Worm (Caenorhabditis elegans) whole organism, L3 larva: ENCODE data around the gene C33A12.4.

Experiments used
- ZK546.5 ChIP-seq: sonication (generic microtip); optimal IDR thresholded peaks from 2 replicates; lab custom pipeline; 2017; ENCODE audit warnings: missing biosample characterization, missing genetic modification characterization
- aly-2 ChIP-seq: fragments of 150-350 bp; optimal IDR thresholded peaks from 2 replicates; lab custom pipeline; 2014; ENCODE audit warnings: missing biosample characterization, missing genetic modification characterization
- ama-1 ChIP-seq: fragments of 150-350 bp; optimal IDR thresholded peaks from 2 replicates; lab custom pipeline; 2018
- ceh-16 ChIP-seq: sonication (generic microtip); optimal IDR thresholded peaks from 2 replicates; lab custom pipeline; 2017; ENCODE audit warnings: missing biosample characterization, missing genetic modification characterization
- ceh-28 ChIP-seq: fragments of 150-350 bp; optimal IDR thresholded peaks from 2 replicates; lab custom pipeline; 2014; ENCODE audit warnings: missing biosample characterization, missing genetic modification reagents, missing genetic modification characterization
- ceh-9 ChIP-seq: sonication (generic microtip); optimal IDR thresholded peaks from 2 replicates; lab custom pipeline; 2018; ENCODE audit warnings: missing biosample characterization, missing genetic modification characterization
- daf-12 ChIP-seq: fragments of 150-350 bp; optimal IDR thresholded peaks from 2 replicates; lab custom pipeline; 2014; ENCODE audit warnings: missing biosample characterization, missing genetic modification reagents, missing genetic modification characterization
- elt-1 ChIP-seq: fragments of 150-350 bp; optimal IDR thresholded peaks from 2 replicates; lab custom pipeline; 2014; ENCODE audit warnings: missing biosample characterization, missing genetic modification characterization
- elt-2 ChIP-seq: sonication (generic microtip); optimal IDR thresholded peaks from 2 replicates; lab custom pipeline; 2016; ENCODE audit warnings: missing genetic modification reagents, mild to moderate bottlenecking, missing genetic modification characterization, missing compliant biosample characterization
- elt-3 ChIP-seq, 3 experiments: fragments of 150-350 bp in 1 of 3; sonication (generic microtip) in 2 of 3; optimal IDR thresholded peaks; 2 replicates in 2 of 3; 4 replicates in 1 of 3; lab custom pipeline; 2014 to 2017; ENCODE audit warnings: missing biosample characterization in 3 of 3, missing genetic modification characterization in 3 of 3
- eor-1 ChIP-seq, 2 experiments: fragments of 150-350 bp; optimal IDR thresholded peaks; 2 replicates each; lab custom pipeline; 2014 to 2018; ENCODE audit warnings: missing biosample characterization in 2 of 2, missing genetic modification characterization in 2 of 2
- fkh-10 ChIP-seq: sonication (generic microtip); optimal IDR thresholded peaks from 2 replicates; lab custom pipeline; 2017; ENCODE audit warnings: missing biosample characterization, missing genetic modification reagents, missing genetic modification characterization
- fkh-2 ChIP-seq: fragments of 150-350 bp; optimal IDR thresholded peaks from 2 replicates; lab custom pipeline; 2014; ENCODE audit warnings: missing biosample characterization, missing genetic modification reagents, missing genetic modification characterization
- fos-1 ChIP-seq: fragments of 150-350 bp; optimal IDR thresholded peaks from 2 replicates; lab custom pipeline; 2014; ENCODE audit warnings: missing biosample characterization, missing genetic modification characterization
- jun-1 ChIP-seq: fragments of 150-350 bp; optimal IDR thresholded peaks from 2 replicates; lab custom pipeline; 2014; ENCODE audit warnings: missing biosample characterization, missing genetic modification reagents, missing genetic modification characterization
- lin-15B ChIP-seq: fragments of 150-350 bp; optimal IDR thresholded peaks from 2 replicates; lab custom pipeline; 2014; ENCODE audit warnings: missing biosample characterization, missing genetic modification characterization
- lin-39 ChIP-seq: fragments of 150-350 bp; optimal IDR thresholded peaks from 2 replicates; lab custom pipeline; 2018; ENCODE audit warnings: missing biosample characterization, missing genetic modification reagents, missing genetic modification characterization
- lsy-12 ChIP-seq: sonication (generic microtip); optimal IDR thresholded peaks from 2 replicates; lab custom pipeline; 2016; ENCODE audit warnings: mild to moderate bottlenecking, missing genetic modification characterization, missing compliant biosample characterization
- mdl-1 ChIP-seq: fragments of 150-350 bp; optimal IDR thresholded peaks from 2 replicates; lab custom pipeline; 2014; ENCODE audit warnings: missing biosample characterization, missing genetic modification characterization
- mml-1 ChIP-seq: fragments of 150-350 bp; sonication (generic microtip); optimal IDR thresholded peaks from 3 replicates; lab custom pipeline; 2014; ENCODE audit warnings: missing biosample characterization, missing genetic modification characterization
- nfya-1 ChIP-seq: sonication (generic microtip); optimal IDR thresholded peaks from 2 replicates; lab custom pipeline; 2017; ENCODE audit warnings: missing genetic modification characterization, mild to moderate bottlenecking, missing compliant biosample characterization, antibody characterized with exemption, moderate library complexity; ENCODE audit not compliant: insufficient read depth
- nhr-11 ChIP-seq: fragments of 150-350 bp; optimal IDR thresholded peaks from 2 replicates; lab custom pipeline; 2014; ENCODE audit warnings: missing biosample characterization, missing genetic modification characterization
- nhr-12 ChIP-seq: fragments of 150-350 bp; optimal IDR thresholded peaks from 2 replicates; lab custom pipeline; 2014; ENCODE audit warnings: missing biosample characterization, missing genetic modification characterization
- nhr-23 ChIP-seq: fragments of 150-350 bp; optimal IDR thresholded peaks from 2 replicates; lab custom pipeline; 2014; ENCODE audit warnings: missing biosample characterization, missing genetic modification reagents, missing genetic modification characterization
- nhr-25 ChIP-seq: sonication (generic microtip); optimal IDR thresholded peaks from 2 replicates; lab custom pipeline; 2017; ENCODE audit warnings: missing biosample characterization, missing genetic modification characterization
- nhr-28 ChIP-seq: fragments of 150-350 bp; optimal IDR thresholded peaks from 2 replicates; lab custom pipeline; 2014; ENCODE audit warnings: missing biosample characterization, missing genetic modification characterization
- nhr-43 ChIP-seq: sonication (generic microtip); optimal IDR thresholded peaks from 2 replicates; lab custom pipeline; 2016; ENCODE audit warnings: mild to moderate bottlenecking, missing genetic modification characterization, missing compliant biosample characterization; ENCODE audit not compliant: poor library complexity, severe bottlenecking
- nhr-67 ChIP-seq: fragments of 150-350 bp; optimal IDR thresholded peaks from 2 replicates; lab custom pipeline; 2014; ENCODE audit warnings: missing biosample characterization, missing genetic modification characterization
- nhr-76 ChIP-seq: fragments of 150-350 bp; sonication (generic microtip); optimal IDR thresholded peaks from 5 replicates; lab custom pipeline; 2014; ENCODE audit warnings: missing biosample characterization, missing genetic modification characterization
- nhr-77 ChIP-seq: fragments of 150-350 bp; optimal IDR thresholded peaks from 2 replicates; lab custom pipeline; 2014; ENCODE audit warnings: missing biosample characterization, missing genetic modification characterization
- pha-4 ChIP-seq: fragments of 150-350 bp; optimal IDR thresholded peaks from 2 replicates; lab custom pipeline; 2014; ENCODE audit warnings: missing biosample characterization, missing genetic modification reagents, missing genetic modification characterization
- pqm-1 ChIP-seq: fragments of 150-350 bp; optimal IDR thresholded peaks from 2 replicates; lab custom pipeline; 2017; ENCODE audit warnings: missing biosample characterization, missing genetic modification characterization, inconsistent platforms
- sea-2 ChIP-seq: fragments of 150-350 bp; sonication (generic microtip); optimal IDR thresholded peaks from 4 replicates; lab custom pipeline; 2014; ENCODE audit warnings: missing biosample characterization, missing genetic modification reagents, missing genetic modification characterization
- skn-1 ChIP-seq: fragments of 150-350 bp; optimal IDR thresholded peaks from 2 replicates; lab custom pipeline; 2014; ENCODE audit warnings: missing biosample characterization, missing genetic modification characterization
- snpc-4 ChIP-seq: fragments of 150-350 bp; optimal IDR thresholded peaks from 2 replicates; lab custom pipeline; 2014; ENCODE audit warnings: missing biosample characterization, missing genetic modification characterization
- tbx-2 ChIP-seq: sonication (generic microtip); optimal IDR thresholded peaks from 2 replicates; lab custom pipeline; 2016; ENCODE audit warnings: mild to moderate bottlenecking, missing genetic modification characterization, missing compliant biosample characterization
- unc-39 ChIP-seq: sonication (generic microtip); optimal IDR thresholded peaks from 4 replicates; lab custom pipeline; 2017; ENCODE audit warnings: missing biosample characterization, missing genetic modification characterization
- unc-62 ChIP-seq: fragments of 150-350 bp; sonication (generic microtip); optimal IDR thresholded peaks from 4 replicates; lab custom pipeline; 2014; ENCODE audit warnings: missing biosample characterization, missing genetic modification reagents, missing genetic modification characterization
- zag-1 ChIP-seq: fragments of 150-350 bp; optimal IDR thresholded peaks from 2 replicates; lab custom pipeline; 2014; ENCODE audit warnings: missing biosample characterization, missing genetic modification characterization
- ztf-11 ChIP-seq: fragments of 150-350 bp; optimal IDR thresholded peaks from 2 replicates; lab custom pipeline; 2014; ENCODE audit warnings: missing biosample characterization, missing genetic modification characterization
- ztf-4 ChIP-seq: fragments of 150-350 bp; optimal IDR thresholded peaks from 2 replicates; lab custom pipeline; 2014; ENCODE audit warnings: missing biosample characterization, missing genetic modification characterization

The C33A12.4 gene

ce11 chrIV:9490320-9490719 lies 20.0 kb downstream of the C33A12.4 start, which contains the start of gene sru-6:
Gene sru-6 (plus strand): TSS chrIV:9490620.
- no peak for TF ChIP-seq mml-1 (tag; lab: Kevin White, UChicago)
- TF ChIP-seq nhr-76 (tag; lab: Kevin White, UChicago): no peak
- no peak for TF ChIP-seq unc-39 (tag; lab: Kevin White, UChicago)
- TF ChIP-seq daf-12: no peak
- no peak for TF ChIP-seq ama-1 (lab: Kevin White, UChicago)
- no peak for TF ChIP-seq ztf-11
- TF ChIP-seq aly-2: no peak
- no peak for TF ChIP-seq nhr-77 (tag; lab: Kevin White, UChicago)
- TF ChIP-seq lin-39: no peak
- no peak for TF ChIP-seq ceh-28 (tag; lab: Kevin White, UChicago)
- no peak for TF ChIP-seq elt-1 (tag; lab: Kevin White, UChicago)
- TF ChIP-seq ZK546.5 (tag; lab: Kevin White, UChicago): no peak
- TF ChIP-seq nhr-25 (tag; lab: Kevin White, UChicago): no peak
- TF ChIP-seq elt-3 (tag; optimal IDR thresholded peaks at IDR 0.05; lab: Kevin White, UChicago): no peak
- TF ChIP-seq mdl-1 (tag; lab: Kevin White, UChicago): no peak
- no peak for TF ChIP-seq ceh-16 (tag; lab: Kevin White, UChicago)

ce11 chrIV:9488315-9488714 lies 22.1 kb downstream of the C33A12.4 start, which contains the start of gene sru-1:
Gene sru-1 (plus strand): TSS chrIV:9488615.
- no peak for TF ChIP-seq snpc-4 (tag; lab: Kevin White, UChicago)
- TF ChIP-seq zag-1 (tag; lab: Kevin White, UChicago): no peak
- no peak for TF ChIP-seq pqm-1 (tag; lab: Kevin White, UChicago)
- TF ChIP-seq nhr-43 (tag; lab: Kevin White, UChicago): no peak
- no peak for TF ChIP-seq mml-1 (tag; lab: Kevin White, UChicago)
- TF ChIP-seq ztf-11: no peak
- TF ChIP-seq tbx-2: no peak
- TF ChIP-seq aly-2: no peak
- TF ChIP-seq nhr-25 (tag; lab: Kevin White, UChicago): no peak
- no peak for TF ChIP-seq ceh-9 (tag; lab: Kevin White, UChicago)
- TF ChIP-seq sea-2: no peak
- TF ChIP-seq nhr-12 (tag; lab: Kevin White, UChicago): no peak
- TF ChIP-seq ceh-28 (tag; lab: Kevin White, UChicago): no peak
- no peak for TF ChIP-seq fos-1
- no peak for TF ChIP-seq elt-2 (tag; lab: Kevin White, UChicago)
- no peak for TF ChIP-seq nhr-76 (tag; lab: Kevin White, UChicago)
- no peak for TF ChIP-seq fkh-2 (tag; lab: Kevin White, UChicago)
- no peak for TF ChIP-seq eor-1 (tag; optimal IDR thresholded peaks at IDR 0.05; lab: Kevin White, UChicago)
- no peak for TF ChIP-seq nhr-28 (tag; lab: Kevin White, UChicago)
- TF ChIP-seq, all 47 proteins: peak for 0

ce11 chrIV:9486779-9487178 lies 23.6 kb downstream of the C33A12.4 start:
- TF ChIP-seq nfya-1 (tag; lab: Kevin White, UChicago) (no peak), unc-62 (GFP tag; lab: Kevin White, UChicago) (no peak), ztf-4 (tag; lab: Kevin White, UChicago) (no peak), lsy-12 (tag; lab: Kevin White, UChicago) (no peak), nhr-23 (tag; lab: Kevin White, UChicago) (no peak), mml-1 (tag; lab: Kevin White, UChicago) (no peak), ceh-9 (tag; lab: Kevin White, UChicago) (no peak), fkh-10 (GFP tag; lab: Kevin White, UChicago) (no peak), aly-2 (no peak), sea-2 (no peak), elt-3 (tag; optimal IDR thresholded peaks at IDR 0.05; lab: Kevin White, UChicago) (no peak), nhr-25 (tag; lab: Kevin White, UChicago) (no peak), fkh-2 (tag; lab: Kevin White, UChicago) (no peak)

- TF ChIP-seq nhr-11 (tag; lab: Kevin White, UChicago) (no peak), jun-1 (no peak), fos-1 (no peak), elt-3 (tag; optimal IDR thresholded peaks at IDR 0.05; lab: Kevin White, UChicago) (no peak), pha-4 (no peak), mml-1 (tag; lab: Kevin White, UChicago) (no peak), aly-2 (no peak), nhr-76 (tag; lab: Kevin White, UChicago) (no peak), pqm-1 (tag; lab: Kevin White, UChicago) (no peak), nhr-77 (tag; lab: Kevin White, UChicago) (no peak), daf-12 (no peak), lsy-12 (tag; lab: Kevin White, UChicago) (no peak), skn-1 (no peak), ceh-16 (tag; lab: Kevin White, UChicago) (no peak), nfya-1 (tag; lab: Kevin White, UChicago) (no peak), lin-15B (tag; lab: Kevin White, UChicago) (no peak), nhr-67 (tag; lab: Kevin White, UChicago) (no peak), ceh-9 (tag; lab: Kevin White, UChicago) (no peak)
Measured at ce11 chrIV:9485972-9486371, 24.4 kb downstream of the C33A12.4 start, which contains the start of gene sru-2. Gene sru-2 (plus strand): TSS chrIV:9486272.
